Worm (Caenorhabditis elegans) whole organism, early embryonic: ENCODE results near the gene str-165.

Source experiments
- B0310.2 ChIP-seq: sonication (generic microtip); optimal IDR thresholded peaks from 2 replicates; lab custom pipeline; 2016; ENCODE audit warnings: mild to moderate bottlenecking, missing genetic modification characterization, missing compliant biosample characterization
- F13C5.2 ChIP-seq: sonication (generic microtip); optimal IDR thresholded peaks from 2 replicates; lab custom pipeline; 2017; ENCODE audit warnings: mild to moderate bottlenecking, missing genetic modification characterization, inconsistent platforms, missing compliant biosample characterization
- aly-1 ChIP-seq: sonication (generic microtip); optimal IDR thresholded peaks from 2 replicates; lab custom pipeline; 2016; ENCODE audit warnings: missing genetic modification characterization, missing compliant biosample characterization
- ama-1 ChIP-seq: fragments of 150-350 bp; optimal IDR thresholded peaks from 2 replicates; lab custom pipeline; 2014
- ceh-36 ChIP-seq: sonication (generic microtip); optimal IDR thresholded peaks from 2 replicates; lab custom pipeline; 2016; ENCODE audit warnings: missing genetic modification characterization, inconsistent platforms, missing compliant biosample characterization
- hmbx-1 ChIP-seq: sonication (generic microtip); optimal IDR thresholded peaks from 2 replicates; lab custom pipeline; 2016; ENCODE audit warnings: mild to moderate bottlenecking, missing genetic modification characterization, missing compliant biosample characterization
- hnd-1 ChIP-seq: sonication (generic microtip); optimal IDR thresholded peaks from 2 replicates; lab custom pipeline; 2016; ENCODE audit warnings: missing genetic modification characterization, missing compliant biosample characterization
- pes-1 ChIP-seq: fragments of 200-800 bp; sonication (Bioruptor generic); IDR thresholded peaks from 2 replicates; pipeline ENCODE4 v1.3.6; 2022; ENCODE audit warnings: missing genetic modification reagents, missing genetic modification characterization, missing compliant biosample characterization
- scrt-1 ChIP-seq: fragments of 200-800 bp; sonication (Bioruptor generic); IDR thresholded peaks from 2 replicates; pipeline ENCODE4 v1.3.6; 2022; ENCODE audit warnings: missing genetic modification characterization, missing compliant biosample characterization
- sea-1 ChIP-seq: fragments of 200-800 bp; sonication (Bioruptor generic); conservative IDR thresholded peaks from 2 replicates; pipeline ENCODE4 v1.3.6; 2022; ENCODE audit warnings: missing genetic modification characterization, missing compliant biosample characterization
- tbx-37 ChIP-seq: fragments of 200-800 bp; sonication (Bioruptor generic); conservative IDR thresholded peaks from 2 replicates; pipeline ENCODE4 v1.3.6; 2022; ENCODE audit warnings: missing genetic modification reagents, missing genetic modification characterization, missing compliant biosample characterization
- tra-4 ChIP-seq: sonication (generic microtip); optimal IDR thresholded peaks from 2 replicates; lab custom pipeline; 2017; ENCODE audit warnings: missing genetic modification characterization, missing compliant biosample characterization

DNA sequence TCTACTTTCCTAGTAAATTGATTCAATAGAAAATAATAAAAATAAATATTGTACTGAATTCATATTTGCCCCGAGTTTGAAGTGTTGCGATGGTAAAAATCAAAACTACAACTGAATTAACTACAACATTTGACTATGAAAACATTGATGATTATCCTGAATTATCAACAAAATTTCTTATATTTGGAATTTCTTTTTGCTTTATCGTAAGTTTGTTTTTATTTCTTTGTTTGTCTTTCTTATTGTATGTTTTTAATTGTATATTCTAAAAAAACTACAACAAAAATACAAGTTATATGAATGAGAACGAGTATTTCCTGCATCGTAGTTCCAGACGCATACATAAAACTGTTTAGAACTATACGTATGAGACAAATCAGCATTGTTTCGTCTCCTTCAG lies 6.3 kb downstream of the str-165 start, which contains the start of gene srx-128:
- TF ChIP-seq sea-1 (GFP tag; lab: Robert Waterston, UW) (no peak), scrt-1 (GFP tag; lab: Robert Waterston, UW) (no peak), B0310.2 (tag; lab: Kevin White, UChicago) (no peak), ama-1 (no peak), F13C5.2 (tag; lab: Kevin White, UChicago) (no peak), hnd-1 (tag; lab: Kevin White, UChicago) (no peak), hmbx-1 (no peak), tra-4 (no peak), ceh-36 (tag; lab: Kevin White, UChicago) (no peak), aly-1 (tag; lab: Kevin White, UChicago) (no peak), pes-1 (GFP tag; lab: Robert Waterston, UW) (no peak), tbx-37 (GFP tag; lab: Robert Waterston, UW) (no peak)
